Fruit fly (Drosophila melanogaster) whole organism, embryonic: Measurements from ENCODE around the gene Hnf4.

Experiments
- BEAF-32 ChIP-seq: fragments of 200-800 bp; sonication (Bioruptor generic); optimal IDR thresholded peaks from 3 replicates; lab custom pipeline; 2017; ENCODE audit warnings: missing biosample characterization, missing genetic modification characterization, mild to moderate bottlenecking, moderate library complexity, missing genetic modification reagents
- CG10366 ChIP-seq: fragments of 200-800 bp; sonication (Bioruptor generic); IDR thresholded peaks from 2 replicates; pipeline ENCODE4 v1.3.6; 2022; ENCODE audit warnings: missing biosample characterization, missing genetic modification characterization
- CG10565 ChIP-seq: fragments of 200-800 bp; sonication (Bioruptor generic); optimal IDR thresholded peaks from 3 replicates; lab custom pipeline; 2016; ENCODE audit warnings: missing biosample characterization, mild to moderate bottlenecking, missing genetic modification characterization
- CG1233 ChIP-seq: fragments of 200-800 bp; sonication (Bioruptor generic); optimal IDR thresholded peaks from 4 replicates; lab custom pipeline; 2018; ENCODE audit warnings: missing biosample characterization, mild to moderate bottlenecking, missing genetic modification characterization
- CG13296 ChIP-seq: fragments of 200-800 bp; sonication (Bioruptor generic); optimal IDR thresholded peaks from 3 replicates; lab custom pipeline; 2018; ENCODE audit warnings: missing biosample characterization, mild to moderate bottlenecking, missing genetic modification characterization
- CG14860 ChIP-seq: fragments of 200-800 bp; sonication (Bioruptor generic); IDR thresholded peaks from 3 replicates; pipeline ENCODE4 v1.3.6; 2022; ENCODE audit warnings: missing biosample characterization, missing genetic modification characterization; ENCODE audit not compliant: partially characterized antibody
- CG14965 ChIP-seq: fragments of 200-800 bp; sonication (Bioruptor generic); optimal IDR thresholded peaks from 2 replicates; lab custom pipeline; 2016; ENCODE audit warnings: missing biosample characterization, missing genetic modification characterization, borderline replicate concordance
- CG16779 ChIP-seq: fragments of 200-800 bp; sonication (Bioruptor generic); IDR thresholded peaks from 2 replicates; pipeline ENCODE4 v1.3.6; 2022; ENCODE audit warnings: missing biosample characterization, missing genetic modification characterization
- CG16815 ChIP-seq: fragments of 200-800 bp; sonication (Bioruptor generic); optimal IDR thresholded peaks from 3 replicates; lab custom pipeline; 2017; ENCODE audit warnings: missing biosample characterization, mild to moderate bottlenecking, missing genetic modification characterization
- CG16863 ChIP-seq: fragments of 200-800 bp; sonication (Bioruptor generic); optimal IDR thresholded peaks from 3 replicates; lab custom pipeline; 2016; ENCODE audit warnings: missing biosample characterization, missing genetic modification characterization
- CG17186 ChIP-seq: fragments of 200-800 bp; sonication (Bioruptor generic); optimal IDR thresholded peaks from 3 replicates; lab custom pipeline; 2017; ENCODE audit warnings: missing biosample characterization, missing genetic modification reagents, missing genetic modification characterization
- CG17385 ChIP-seq: fragments of 200-800 bp; sonication (Bioruptor generic); optimal IDR thresholded peaks from 3 replicates; lab custom pipeline; 2018; ENCODE audit warnings: missing biosample characterization, mild to moderate bottlenecking, missing genetic modification characterization
- CG17829 ChIP-seq: fragments of 200-800 bp; optimal IDR thresholded peaks from 2 replicates; lab custom pipeline; 2019; ENCODE audit warnings: missing biosample characterization, mild to moderate bottlenecking, missing genetic modification characterization, moderate library complexity
- CG18262 ChIP-seq: fragments of 200-800 bp; optimal IDR thresholded peaks from 3 replicates; lab custom pipeline; 2019; ENCODE audit warnings: missing biosample characterization, mild to moderate bottlenecking, missing genetic modification characterization, moderate library complexity
- CG2712 ChIP-seq: fragments of 200-800 bp; optimal IDR thresholded peaks from 3 replicates; lab custom pipeline; 2019; ENCODE audit warnings: missing biosample characterization, mild to moderate bottlenecking, missing genetic modification characterization, moderate library complexity
- CG31365 ChIP-seq: fragments of 200-800 bp; sonication (Bioruptor generic); optimal IDR thresholded peaks from 2 replicates; lab custom pipeline; 2018; ENCODE audit warnings: missing biosample characterization, mild to moderate bottlenecking, missing genetic modification characterization
- CG3281 ChIP-seq: fragments of 200-800 bp; sonication (Bioruptor generic); optimal IDR thresholded peaks from 3 replicates; lab custom pipeline; 2017; ENCODE audit warnings: missing biosample characterization, mild to moderate bottlenecking, missing genetic modification characterization
- CG4282 ChIP-seq: fragments of 200-800 bp; sonication (Bioruptor generic); optimal IDR thresholded peaks from 2 replicates; lab custom pipeline; 2016; ENCODE audit warnings: missing biosample characterization, missing genetic modification characterization
- CG6272 ChIP-seq: fragments of 200-800 bp; sonication (Bioruptor generic); IDR thresholded peaks from 2 replicates; pipeline ENCODE4 v1.3.6; 2022; ENCODE audit warnings: missing biosample characterization, missing genetic modification characterization
- CG6813 ChIP-seq: fragments of 200-800 bp; sonication (Bioruptor generic); optimal IDR thresholded peaks from 2 replicates; lab custom pipeline; 2017; ENCODE audit warnings: missing biosample characterization, missing genetic modification characterization, mild to moderate bottlenecking, moderate library complexity, missing genetic modification reagents
- CG8089 ChIP-seq: fragments of 200-800 bp; sonication (Bioruptor generic); optimal IDR thresholded peaks from 3 replicates; lab custom pipeline; 2016; ENCODE audit warnings: missing biosample characterization, missing genetic modification characterization
- CG9215 ChIP-seq: fragments of 200-800 bp; sonication (Bioruptor generic); IDR thresholded peaks from 2 replicates; pipeline ENCODE4 v1.3.6; 2022; ENCODE audit warnings: missing biosample characterization, missing genetic modification characterization
- Camta ChIP-seq: fragments of 200-800 bp; sonication (Bioruptor generic); optimal IDR thresholded peaks from 2 replicates; lab custom pipeline; 2016; ENCODE audit warnings: missing biosample characterization, missing genetic modification characterization
- Fer2 ChIP-seq: fragments of 200-800 bp; sonication (Bioruptor generic); optimal IDR thresholded peaks from 2 replicates; lab custom pipeline; 2018; ENCODE audit warnings: missing biosample characterization, mild to moderate bottlenecking, missing genetic modification characterization, moderate library complexity
- H2.0 ChIP-seq: fragments of 200-800 bp; sonication (Bioruptor generic); IDR thresholded peaks from 2 replicates; pipeline ENCODE4 v1.3.6; 2022; ENCODE audit warnings: missing biosample characterization, missing genetic modification characterization
- Kr ChIP-seq: fragments of 200-800 bp; sonication (Bioruptor generic); optimal IDR thresholded peaks from 2 replicates; lab custom pipeline; 2017; ENCODE audit warnings: missing biosample characterization, mild to moderate bottlenecking, missing genetic modification characterization
- MESR4 ChIP-seq: fragments of 200-800 bp; sonication (Bioruptor generic); optimal IDR thresholded peaks from 2 replicates; lab custom pipeline; 2018; ENCODE audit warnings: missing biosample characterization, mild to moderate bottlenecking, missing genetic modification characterization, moderate library complexity
- MTF-1 ChIP-seq: fragments of 200-800 bp; sonication (Bioruptor generic); optimal IDR thresholded peaks from 2 replicates; lab custom pipeline; 2018; ENCODE audit warnings: missing biosample characterization, mild to moderate bottlenecking, missing genetic modification characterization, borderline replicate concordance
- Myb ChIP-seq: fragments of 200-800 bp; sonication (Bioruptor generic); optimal IDR thresholded peaks from 2 replicates; lab custom pipeline; 2016; ENCODE audit warnings: missing biosample characterization, missing genetic modification characterization
- Sox100B ChIP-seq: fragments of 200-800 bp; sonication (Bioruptor generic); optimal IDR thresholded peaks from 3 replicates; lab custom pipeline; 2018; ENCODE audit warnings: missing biosample characterization, mild to moderate bottlenecking, missing genetic modification characterization
- Stat92E ChIP-seq, 3 experiments: fragments of >200 bp in 2 of 3; fragments of 200-800 bp in 1 of 3; sonication (Bioruptor generic) in 1 of 3; optimal IDR thresholded peaks; 2 replicates each; lab custom pipeline; 2017 to 2019; ENCODE audit warnings: missing biosample characterization in 3 of 3, missing genetic modification characterization in 3 of 3, mild to moderate bottlenecking in 1 of 3, moderate library complexity in 1 of 3
- Xbp1 ChIP-seq: fragments of 200-800 bp; sonication (Bioruptor generic); optimal IDR thresholded peaks from 3 replicates; lab custom pipeline; 2016; ENCODE audit warnings: missing biosample characterization, mild to moderate bottlenecking, missing genetic modification characterization
- bowl ChIP-seq: fragments of 200-800 bp; sonication (Bioruptor generic); IDR thresholded peaks from 2 replicates; pipeline ENCODE4 v1.3.6; 2022; ENCODE audit warnings: missing biosample characterization, missing genetic modification characterization
- cad ChIP-seq: fragments of >200 bp; optimal IDR thresholded peaks from 2 replicates; lab custom pipeline; 2017; ENCODE audit warnings: missing biosample characterization, missing genetic modification characterization
- ftz-f1 ChIP-seq: fragments of 200-800 bp; sonication (Bioruptor generic); optimal IDR thresholded peaks from 2 replicates; lab custom pipeline; 2016; ENCODE audit warnings: missing biosample characterization, missing genetic modification characterization
- gfzf ChIP-seq: fragments of 200-800 bp; sonication (Bioruptor generic); optimal IDR thresholded peaks from 2 replicates; lab custom pipeline; 2016; ENCODE audit warnings: missing biosample characterization, mild to moderate bottlenecking, missing genetic modification characterization, moderate library complexity
- grn ChIP-seq: fragments of 200-800 bp; sonication (Bioruptor generic); optimal IDR thresholded peaks from 3 replicates; lab custom pipeline; 2017; ENCODE audit warnings: missing biosample characterization, missing genetic modification characterization
- gsb-n ChIP-seq: fragments of 200-800 bp; sonication (Bioruptor generic); optimal IDR thresholded peaks from 3 replicates; lab custom pipeline; 2018; ENCODE audit warnings: missing biosample characterization, mild to moderate bottlenecking, missing genetic modification characterization
- lov ChIP-seq, 2 experiments: fragments of 200-800 bp in 1 of 2; fragments of >200 bp in 1 of 2; sonication (Bioruptor generic) in 1 of 2; IDR thresholded peaks in 1 of 2; optimal IDR thresholded peaks in 1 of 2; 2 replicates in 1 of 2; 3 replicates in 1 of 2; pipeline versions ENCODE4 v1.3.6 to Lab custom; 2017 to 2022; ENCODE audit warnings: missing biosample characterization in 1 of 2, missing genetic modification characterization in 1 of 2
- luna ChIP-seq: fragments of 200-800 bp; sonication (Bioruptor generic); optimal IDR thresholded peaks from 2 replicates; lab custom pipeline; 2016; ENCODE audit warnings: missing biosample characterization, missing genetic modification characterization
- mld ChIP-seq: fragments of 200-800 bp; sonication (Bioruptor generic); IDR thresholded peaks from 3 replicates; pipeline ENCODE4 v1.3.6; 2022; ENCODE audit warnings: missing biosample characterization, missing genetic modification characterization; ENCODE audit not compliant: partially characterized antibody
- org-1 ChIP-seq: fragments of 200-800 bp; sonication (Bioruptor generic); optimal IDR thresholded peaks from 2 replicates; lab custom pipeline; 2017; ENCODE audit warnings: missing biosample characterization, missing genetic modification characterization
- sim ChIP-seq: fragments of 200-800 bp; sonication (Bioruptor generic); IDR thresholded peaks from 2 replicates; pipeline ENCODE4 v1.3.6; 2022; ENCODE audit warnings: missing biosample characterization, missing genetic modification characterization
- slbo ChIP-seq: fragments of 200-800 bp; sonication (Bioruptor generic); IDR thresholded peaks from 2 replicates; pipeline ENCODE4 v1.3.6; 2022; ENCODE audit warnings: missing biosample characterization, missing genetic modification characterization
- slp2 ChIP-seq: fragments of 200-800 bp; sonication (Bioruptor generic); optimal IDR thresholded peaks from 2 replicates; lab custom pipeline; 2016; ENCODE audit warnings: missing biosample characterization, missing genetic modification characterization
- stwl ChIP-seq: fragments of 200-800 bp; sonication (Bioruptor generic); optimal IDR thresholded peaks from 3 replicates; lab custom pipeline; 2018; ENCODE audit warnings: missing biosample characterization, mild to moderate bottlenecking, missing genetic modification characterization, moderate library complexity
- tgo ChIP-seq: fragments of 200-800 bp; sonication (Bioruptor generic); IDR thresholded peaks from 3 replicates; pipeline ENCODE4 v1.3.6; 2022; ENCODE audit warnings: missing biosample characterization, missing genetic modification characterization
- tll ChIP-seq, 2 experiments: fragments of 200-800 bp in 1 of 2; fragments of >200 bp in 1 of 2; sonication (Bioruptor generic) in 1 of 2; optimal IDR thresholded peaks; 2 replicates each; lab custom pipeline; 2017 to 2019; ENCODE audit warnings: missing biosample characterization in 2 of 2, missing genetic modification characterization in 2 of 2, mild to moderate bottlenecking in 1 of 2, moderate library complexity in 1 of 2
- zf30C ChIP-seq: fragments of 200-800 bp; sonication (Bioruptor generic); optimal IDR thresholded peaks from 3 replicates; lab custom pipeline; 2018; ENCODE audit warnings: missing biosample characterization, mild to moderate bottlenecking, missing genetic modification characterization
- zfh2 ChIP-seq: fragments of 200-800 bp; sonication (Bioruptor generic); optimal IDR thresholded peaks from 2 replicates; lab custom pipeline; 2016; ENCODE audit warnings: missing biosample characterization, missing genetic modification characterization

Hnf4 gene

dm6 chr2L:8746350-8746759, 36.9 kb upstream of the Hnf4 start (continued):
- TF ChIP-seq gfzf (GFP tag; lab: Kevin White, UChicago): no peak
- peak; percentile 14 for TF ChIP-seq CG17385 (GFP tag; lab: Kevin White, UChicago)
- no peak for TF ChIP-seq MTF-1 (GFP tag; lab: Kevin White, UChicago)
- peak; percentile 58 for TF ChIP-seq CG2712 (tag; lab: Kevin White, UChicago)
- no peak for TF ChIP-seq sim (GFP tag; lab: Robert Waterston, UW)
- peak; percentile 55 for TF ChIP-seq gsb-n
- no peak for TF ChIP-seq CG31365
- TF ChIP-seq Myb (GFP tag; lab: Kevin White, UChicago): no peak
- peak; percentile 40; the same call in 1 of the 2 replicates for TF ChIP-seq H2.0 (GFP tag; lab: Robert Waterston, UW)
- no peak for TF ChIP-seq Camta (GFP tag; lab: Kevin White, UChicago)
- peak; percentile 72 for TF ChIP-seq zf30C (GFP tag; lab: Kevin White, UChicago)
- peak; percentile 34 for TF ChIP-seq CG17829 (tag; lab: Kevin White, UChicago)
- no peak for TF ChIP-seq Fer2 (tag; lab: Kevin White, UChicago)
- TF ChIP-seq CG14860 (GFP tag; lab: Robert Waterston, UW): no peak
- TF ChIP-seq CG16815: no peak
- no peak for TF ChIP-seq CG8089 (GFP tag; lab: Kevin White, UChicago)
- TF ChIP-seq CG1233 (GFP tag; lab: Kevin White, UChicago): no peak
- TF ChIP-seq CG18262 (tag; lab: Kevin White, UChicago): peak; percentile 61
- TF ChIP-seq CG6813: no peak
- peak in 1 of 3 experiments; percentile 25 for TF ChIP-seq Stat92E (GFP tag; optimal IDR thresholded peaks at IDR 0.05; lab: Kevin White, UChicago)
- no peak for TF ChIP-seq CG16779 (GFP tag; lab: Robert Waterston, UW)
- TF ChIP-seq stwl (tag; lab: Kevin White, UChicago): no peak
- no peak for TF ChIP-seq CG6272 (GFP tag; lab: Robert Waterston, UW)
- no peak for TF ChIP-seq MESR4 (GFP tag; lab: Kevin White, UChicago)
- TF ChIP-seq zfh2 (GFP tag; lab: Kevin White, UChicago): no peak
- TF ChIP-seq CG3281 (GFP tag; lab: Kevin White, UChicago): no peak
- no peak for TF ChIP-seq tll (GFP tag; optimal IDR thresholded peaks at IDR 0.05; lab: Kevin White, UChicago)
- TF ChIP-seq ftz-f1 (GFP tag; lab: Kevin White, UChicago): no peak
- no peak for TF ChIP-seq CG16863 (GFP tag; lab: Kevin White, UChicago)
- peak; percentile 22 for TF ChIP-seq Xbp1 (GFP tag; lab: Kevin White, UChicago)
- TF ChIP-seq CG17186 (GFP tag; lab: Kevin White, UChicago): no peak
- TF ChIP-seq CG13296: no peak
- no peak for TF ChIP-seq cad (GFP tag; lab: Kevin White, UChicago)
- peak; percentile 56 for TF ChIP-seq Kr (GFP tag; lab: Kevin White, UChicago)
- peak; percentile 43; the same call in 1 of the 3 replicates for TF ChIP-seq tgo (GFP tag; lab: Robert Waterston, UW)
- no peak for TF ChIP-seq luna (GFP tag; lab: Kevin White, UChicago)
- no peak for TF ChIP-seq grn (GFP tag; lab: Kevin White, UChicago)
- no peak for TF ChIP-seq slbo (GFP tag; lab: Robert Waterston, UW)
- TF ChIP-seq slp2 (GFP tag; lab: Kevin White, UChicago): no peak
- TF ChIP-seq CG4282 (GFP tag; lab: Kevin White, UChicago): no peak
- TF ChIP-seq org-1 (GFP tag; lab: Kevin White, UChicago): peak; percentile 1
- no peak for TF ChIP-seq CG14965 (GFP tag; lab: Kevin White, UChicago)
- no peak for TF ChIP-seq BEAF-32 (GFP tag; lab: Kevin White, UChicago)
- peak; percentile 43 for TF ChIP-seq Sox100B (GFP tag; lab: Kevin White, UChicago)
- no peak for TF ChIP-seq CG10565 (GFP tag; lab: Kevin White, UChicago)
- no peak for TF ChIP-seq CG10366
- no peak for TF ChIP-seq mld (GFP tag; lab: Robert Waterston, UW)
- TF ChIP-seq lov (optimal IDR thresholded peaks at IDR 0.05; lab: Kevin White, UChicago): no peak
- no peak for TF ChIP-seq lov (GFP tag; IDR thresholded peaks at IDR 0.05; lab: Robert Waterston, UW)
- TF ChIP-seq bowl (GFP tag; lab: Robert Waterston, UW): no peak
- 0 out of 2 replicates have a peak, but pooled peaks have one; percentile 6 for TF ChIP-seq CG9215 (GFP tag; lab: Robert Waterston, UW)
